Worm (Caenorhabditis elegans): ENCODE results near the gene latd-1.

ce11 chrX:7902976-7903375, 5.4 kb upstream of the latd-1 start, which contains the start of gene C39D10.11:
- TF ChIP-seq unc-130 (GFP tag; optimal IDR thresholded peaks at IDR 0.05) (no peak), F23B12.7 (tag; optimal IDR thresholded peaks at IDR 0.05; ENCODE audit: insufficient read depth) (no peak), ztf-18 (tag; optimal IDR thresholded peaks at IDR 0.05) (no peak), tlf-1 (GFP tag; optimal IDR thresholded peaks at IDR 0.05) (no peak), nhr-80 (tag; optimal IDR thresholded peaks at IDR 0.05) (no peak), efl-1 (GFP tag; optimal IDR thresholded peaks at IDR 0.05) (no peak), ztf-28 (GFP tag; IDR thresholded peaks at IDR 0.05) (no peak), hrde-1 (tag; optimal IDR thresholded peaks at IDR 0.05; ENCODE audit: borderline replicate concordance) (no peak), nfya-1 (tag; optimal IDR thresholded peaks at IDR 0.05; ENCODE audit: borderline replicate concordance, insufficient read depth) (no peak), F52B5.7 (tag; optimal IDR thresholded peaks at IDR 0.05) (no peak), T07F8.4 (tag; optimal IDR thresholded peaks at IDR 0.05) (no peak)

Data from whole organism, young adult.